Worm (Caenorhabditis elegans): ENCODE measurements around the gene F35F10.5.

- TF ChIP-seq Y79H2A.3 (GFP tag; conservative IDR thresholded peaks at IDR 0.05) (no peak), unc-62 (GFP tag; optimal IDR thresholded peaks at IDR 0.05) (no peak), snpc-4 (GFP tag; optimal IDR thresholded peaks at IDR 0.05) (no peak), snpc-4 (tag; optimal IDR thresholded peaks at IDR 0.05) (no peak), T07F8.4 (tag; optimal IDR thresholded peaks at IDR 0.05) (no peak), xnd-1 (tag; optimal IDR thresholded peaks at IDR 0.05) (no peak), ets-4 (GFP tag; optimal IDR thresholded peaks at IDR 0.05) (no peak), K12H6.12 (tag; optimal IDR thresholded peaks at IDR 0.05) (no peak), sea-2 (GFP tag; IDR thresholded peaks at IDR 0.05) (no peak), C17E4.6 (GFP tag; IDR thresholded peaks at IDR 0.05) (no peak)
Observed at ce11 chrV:3244703-3245102, 40.0 kb upstream of the F35F10.5 start, which contains the start of gene srj-7.

All from whole organism, young adult.